Fruit fly (Drosophila melanogaster): ENCODE measurements around the gene Nuak.

Nuak gene

dm6 chr3R:10350741-10351629, 86.9 kb downstream of the Nuak start (continued):
- TF ChIP-seq CG11695 (GFP tag; IDR thresholded peaks at IDR 0.05) = no peak
- TF ChIP-seq trem (tag; optimal IDR thresholded peaks at IDR 0.05) = peak; percentile 21
- TF ChIP-seq CG18011 (GFP tag; optimal IDR thresholded peaks at IDR 0.05) = peak; percentile 70
- TF ChIP-seq CG30403 (GFP tag; optimal IDR thresholded peaks at IDR 0.05) = peak; percentile 88
- no peak for TF ChIP-seq CG11504 (tag; optimal IDR thresholded peaks at IDR 0.05)
- peak; percentile 61 for TF ChIP-seq CG33557 (GFP tag; optimal IDR thresholded peaks at IDR 0.05)
- peak; percentile 90 for TF ChIP-seq PHDP (tag; optimal IDR thresholded peaks at IDR 0.05)
- peak; percentile 77 for TF ChIP-seq az2 (GFP tag; optimal IDR thresholded peaks at IDR 0.05)
- TF ChIP-seq CoRest (tag; optimal IDR thresholded peaks at IDR 0.05) = peak; percentile 91
- TF ChIP-seq unc-4 (GFP tag; IDR thresholded peaks at IDR 0.05; ENCODE audit: partially characterized antibody) = no peak
- TF ChIP-seq al (GFP tag; IDR thresholded peaks at IDR 0.05) = no peak
- peak; percentile 52 for TF ChIP-seq CG3838 (GFP tag; optimal IDR thresholded peaks at IDR 0.05)
- TF ChIP-seq MTF-1 (GFP tag; optimal IDR thresholded peaks at IDR 0.05; ENCODE audit: borderline replicate concordance) = peak; percentile 66
- peak; percentile 51 for TF ChIP-seq CG6683 (GFP tag; optimal IDR thresholded peaks at IDR 0.05)
- TF ChIP-seq corto (GFP tag; optimal IDR thresholded peaks at IDR 0.05) = peak; percentile 65
- peak; percentile 80 for TF ChIP-seq CG17385 (GFP tag; optimal IDR thresholded peaks at IDR 0.05)
- TF ChIP-seq CG30020 (tag; optimal IDR thresholded peaks at IDR 0.05) = no peak
- peak; percentile 76 for TF ChIP-seq ems (GFP tag; optimal IDR thresholded peaks at IDR 0.05)
- TF ChIP-seq psq (GFP tag; optimal IDR thresholded peaks at IDR 0.05) = peak; percentile 23
- TF ChIP-seq shn (GFP tag; optimal IDR thresholded peaks at IDR 0.05) = peak; percentile 74
- TF ChIP-seq CG32767 (GFP tag; IDR thresholded peaks at IDR 0.05) = no peak
- TF ChIP-seq CG10543 (GFP tag; optimal IDR thresholded peaks at IDR 0.05) = peak; percentile 78
- peak; percentile 45 for TF ChIP-seq CG2875 (GFP tag; optimal IDR thresholded peaks at IDR 0.05)
- peak; percentile 91 for TF ChIP-seq CG7556 (GFP tag; optimal IDR thresholded peaks at IDR 0.05)
- TF ChIP-seq Deaf1 (tag; optimal IDR thresholded peaks at IDR 0.05) = peak; percentile 60
- TF ChIP-seq slou (GFP tag; optimal IDR thresholded peaks at IDR 0.05) = peak; percentile 67
- TF ChIP-seq CG10654 (GFP tag; optimal IDR thresholded peaks at IDR 0.05) = peak; percentile 44
- TF ChIP-seq CG31224 (GFP tag; IDR thresholded peaks at IDR 0.05) = no peak
- TF ChIP-seq sens (GFP tag) = peak; percentile 88
- peak; percentile 6 for TF ChIP-seq CG8359 (GFP tag; optimal IDR thresholded peaks at IDR 0.05; ENCODE audit: borderline replicate concordance)
- peak; percentile 28 for TF ChIP-seq CG6254 (GFP tag; optimal IDR thresholded peaks at IDR 0.05)
- TF ChIP-seq cad (GFP tag; optimal IDR thresholded peaks at IDR 0.05) = no peak
- no peak for TF ChIP-seq CG3726 (GFP tag; IDR thresholded peaks at IDR 0.05)
- TF ChIP-seq Bdp1 (GFP tag; optimal IDR thresholded peaks at IDR 0.05) = peak; percentile 46
- TF ChIP-seq Ada2b (GFP tag; IDR thresholded peaks at IDR 0.05) = no peak
- TF ChIP-seq Ptx1 (GFP tag; IDR thresholded peaks at IDR 0.05) = no peak
- peak; percentile 52 for TF ChIP-seq CG30431 (GFP tag; optimal IDR thresholded peaks at IDR 0.05)
- peak; percentile 57 for TF ChIP-seq luna (GFP tag; optimal IDR thresholded peaks at IDR 0.05)
- TF ChIP-seq CG2678 (tag; optimal IDR thresholded peaks at IDR 0.05) = peak; percentile 92
- TF ChIP-seq Hr51 (GFP tag; optimal IDR thresholded peaks at IDR 0.05) = peak; percentile 77 to 90
- peak; percentile 89 for TF ChIP-seq lilli (GFP tag; optimal IDR thresholded peaks at IDR 0.05)
- peak in 1 of 3 experiments; percentile 1 for TF ChIP-seq lola (GFP tag; optimal IDR thresholded peaks at IDR 0.05)
- TF ChIP-seq CG18619 (GFP tag; optimal IDR thresholded peaks at IDR 0.05) = peak; percentile 81
- peak; percentile 73 for TF ChIP-seq CG1233 (GFP tag; optimal IDR thresholded peaks at IDR 0.05)
- TF ChIP-seq CG7786 (GFP tag; optimal IDR thresholded peaks at IDR 0.05) = peak; percentile 78
- TF ChIP-seq CG6689 (GFP tag; IDR thresholded peaks at IDR 0.05) = no peak
- TF ChIP-seq lab (GFP tag; optimal IDR thresholded peaks at IDR 0.05) = peak; percentile 91
- TF ChIP-seq CG11093 (GFP tag; IDR thresholded peaks at IDR 0.05) = peak; percentile 70; the same call in 2 of the 3 replicates

All from whole organism, embryonic.